Fruit fly (Drosophila melanogaster) whole organism, embryonic: ENCODE measurements around the gene Pka-C1.

Experiments used
- B-H1 ChIP-seq: fragments of 200-800 bp; sonication (Bioruptor generic); IDR thresholded peaks from 3 replicates; pipeline ENCODE4 v1.3.6; 2022; ENCODE audit warnings: missing biosample characterization, missing genetic modification characterization
- Blimp-1 ChIP-seq: fragments of 200-800 bp; sonication (Bioruptor generic); optimal IDR thresholded peaks from 3 replicates; lab custom pipeline; 2018; ENCODE audit warnings: missing biosample characterization, missing genetic modification characterization, mild to moderate bottlenecking, moderate library complexity, missing genetic modification reagents
- BtbVII ChIP-seq: fragments of 200-800 bp; sonication (Bioruptor generic); optimal IDR thresholded peaks from 3 replicates; lab custom pipeline; 2017; ENCODE audit warnings: missing biosample characterization, mild to moderate bottlenecking, missing genetic modification characterization
- CG11504 ChIP-seq: fragments of 200-800 bp; sonication (Bioruptor generic); optimal IDR thresholded peaks from 3 replicates; lab custom pipeline; 2019; ENCODE audit warnings: missing biosample characterization, mild to moderate bottlenecking, missing genetic modification characterization, moderate library complexity
- CG12769 ChIP-seq: fragments of 200-800 bp; sonication (Bioruptor generic); optimal IDR thresholded peaks from 2 replicates; lab custom pipeline; 2019; ENCODE audit warnings: missing biosample characterization, mild to moderate bottlenecking, missing genetic modification characterization, moderate library complexity
- CG15269 ChIP-seq: fragments of 200-800 bp; sonication (Bioruptor generic); optimal IDR thresholded peaks from 2 replicates; lab custom pipeline; 2018; ENCODE audit warnings: missing biosample characterization, mild to moderate bottlenecking, missing genetic modification characterization, moderate library complexity
- CG17359 ChIP-seq: fragments of 200-800 bp; sonication (Bioruptor generic); optimal IDR thresholded peaks from 3 replicates; lab custom pipeline; 2018; ENCODE audit warnings: missing biosample characterization, mild to moderate bottlenecking, missing genetic modification characterization, moderate library complexity
- CG17361 ChIP-seq: fragments of 200-800 bp; sonication (Bioruptor generic); IDR thresholded peaks from 3 replicates; pipeline ENCODE4 v1.3.6; 2022; ENCODE audit warnings: missing biosample characterization, missing genetic modification characterization
- CG18599 ChIP-seq: fragments of 200-800 bp; sonication (Bioruptor generic); optimal IDR thresholded peaks from 3 replicates; lab custom pipeline; 2017; ENCODE audit warnings: missing biosample characterization, missing genetic modification characterization, mild to moderate bottlenecking, moderate library complexity, missing genetic modification reagents
- CG2199 ChIP-seq: fragments of 200-800 bp; sonication (Bioruptor generic); IDR thresholded peaks from 3 replicates; pipeline ENCODE4 v1.3.6; 2022; ENCODE audit warnings: missing biosample characterization, missing genetic modification characterization
- CG2678 ChIP-seq: fragments of 200-800 bp; sonication (Bioruptor generic); optimal IDR thresholded peaks from 3 replicates; lab custom pipeline; 2019; ENCODE audit warnings: missing biosample characterization, mild to moderate bottlenecking, missing genetic modification characterization, moderate library complexity
- CG31441 ChIP-seq: fragments of 200-800 bp; sonication (Bioruptor generic); IDR thresholded peaks from 2 replicates; pipeline ENCODE4 v1.3.6; 2022; ENCODE audit warnings: missing biosample characterization, missing genetic modification characterization
- CG34224 ChIP-seq: fragments of 200-800 bp; sonication (Bioruptor generic); IDR thresholded peaks from 3 replicates; pipeline ENCODE4 v1.3.6; 2022; ENCODE audit warnings: missing biosample characterization, missing genetic modification characterization; ENCODE audit not compliant: partially characterized antibody
- CG4424 ChIP-seq: fragments of 200-800 bp; sonication (Bioruptor generic); optimal IDR thresholded peaks from 3 replicates; lab custom pipeline; 2016; ENCODE audit warnings: missing biosample characterization, missing genetic modification characterization
- CG8089 ChIP-seq: fragments of 200-800 bp; sonication (Bioruptor generic); optimal IDR thresholded peaks from 3 replicates; lab custom pipeline; 2016; ENCODE audit warnings: missing biosample characterization, missing genetic modification characterization
- Dip3 ChIP-seq: fragments of 200-800 bp; sonication (Bioruptor generic); optimal IDR thresholded peaks from 3 replicates; lab custom pipeline; 2016; ENCODE audit warnings: missing biosample characterization, missing genetic modification characterization
- Fer3 ChIP-seq: fragments of 200-800 bp; sonication (Bioruptor generic); optimal IDR thresholded peaks from 2 replicates; lab custom pipeline; 2018; ENCODE audit warnings: missing biosample characterization, mild to moderate bottlenecking, missing genetic modification characterization, moderate library complexity
- Med ChIP-seq: fragments of 200-800 bp; sonication (Bioruptor generic); peaks from one replicate; lab custom pipeline; 2016; ENCODE audit warnings: missing biosample characterization, missing genetic modification characterization, mild to moderate bottlenecking, inconsistent platforms, moderate library complexity
- Opbp ChIP-seq: fragments of 200-800 bp; sonication (Bioruptor generic); IDR thresholded peaks from 3 replicates; pipeline ENCODE4 v1.3.6; 2022; ENCODE audit warnings: missing biosample characterization, missing genetic modification characterization; ENCODE audit not compliant: partially characterized antibody
- PHDP ChIP-seq: fragments of 200-800 bp; sonication (Bioruptor generic); optimal IDR thresholded peaks from 3 replicates; lab custom pipeline; 2018; ENCODE audit warnings: missing biosample characterization, mild to moderate bottlenecking, missing genetic modification characterization, moderate library complexity
- Rfx ChIP-seq: fragments of 200-800 bp; sonication (Bioruptor generic); IDR thresholded peaks from 2 replicates; pipeline ENCODE4 v1.3.6; 2022; ENCODE audit warnings: missing biosample characterization, missing genetic modification characterization
- Scr ChIP-seq: fragments of 200-800 bp; sonication (Bioruptor generic); IDR thresholded peaks from 2 replicates; pipeline ENCODE4 v1.3.6; 2022; ENCODE audit warnings: missing biosample characterization, missing genetic modification characterization; ENCODE audit not compliant: partially characterized antibody
- Sox102F ChIP-seq: fragments of 200-800 bp; sonication (Bioruptor generic); optimal IDR thresholded peaks from 2 replicates; lab custom pipeline; 2018; ENCODE audit warnings: missing biosample characterization, mild to moderate bottlenecking, missing genetic modification characterization, moderate library complexity
- Xrp1 ChIP-seq: fragments of 200-800 bp; sonication (Bioruptor generic); IDR thresholded peaks from 2 replicates; pipeline ENCODE4 v1.3.6; 2022; ENCODE audit warnings: missing biosample characterization, missing genetic modification characterization
- abd-A ChIP-seq: fragments of 200-800 bp; sonication (Bioruptor generic); optimal IDR thresholded peaks from 3 replicates; lab custom pipeline; 2019; ENCODE audit warnings: missing biosample characterization, mild to moderate bottlenecking, missing genetic modification characterization, moderate library complexity
- aop ChIP-seq: fragments of 200-800 bp; sonication (Bioruptor generic); IDR thresholded peaks from 2 replicates; pipeline ENCODE4 v1.3.6; 2022; ENCODE audit warnings: missing biosample characterization, missing genetic modification characterization
- chif ChIP-seq, 2 experiments: fragments of 200-800 bp; sonication (Bioruptor generic); optimal IDR thresholded peaks; 3 replicates each; lab custom pipeline; 2016; ENCODE audit warnings: missing biosample characterization in 2 of 2, missing genetic modification characterization in 2 of 2
- dmrt99B ChIP-seq: fragments of 200-800 bp; sonication (Bioruptor generic); optimal IDR thresholded peaks from 2 replicates; lab custom pipeline; 2018; ENCODE audit warnings: missing biosample characterization, mild to moderate bottlenecking, missing genetic modification characterization, moderate library complexity
- dysf ChIP-seq: fragments of 200-800 bp; sonication (Bioruptor generic); IDR thresholded peaks from 3 replicates; pipeline ENCODE4 v1.3.6; 2022; ENCODE audit warnings: missing biosample characterization, missing genetic modification characterization
- eve ChIP-seq, 2 experiments: fragments of >200 bp; optimal IDR thresholded peaks; 2 replicates each; lab custom pipeline; 2017; ENCODE audit warnings: missing biosample characterization in 2 of 2, missing genetic modification characterization in 2 of 2
- exex ChIP-seq: fragments of 200-800 bp; sonication (Bioruptor generic); optimal IDR thresholded peaks from 4 replicates; lab custom pipeline; 2018; ENCODE audit warnings: missing biosample characterization, mild to moderate bottlenecking, missing genetic modification characterization, moderate library complexity
- fru ChIP-seq: fragments of >200 bp; optimal IDR thresholded peaks from 2 replicates; lab custom pipeline; 2017
- gem ChIP-seq: fragments of 200-800 bp; sonication (Bioruptor generic); optimal IDR thresholded peaks from 2 replicates; lab custom pipeline; 2019; ENCODE audit warnings: missing biosample characterization, mild to moderate bottlenecking, missing genetic modification characterization, moderate library complexity
- ken ChIP-seq: fragments of 200-800 bp; sonication (Bioruptor generic); IDR thresholded peaks from 3 replicates; pipeline ENCODE4 v1.3.6; 2022; ENCODE audit warnings: missing biosample characterization, missing genetic modification characterization
- lab ChIP-seq: fragments of 200-800 bp; sonication (Bioruptor generic); optimal IDR thresholded peaks from 3 replicates; lab custom pipeline; 2017; ENCODE audit warnings: missing biosample characterization, missing genetic modification characterization, mild to moderate bottlenecking, moderate library complexity, missing genetic modification reagents
- lmd ChIP-seq: fragments of 200-800 bp; sonication (Bioruptor generic); IDR thresholded peaks from 2 replicates; pipeline ENCODE4 v1.3.6; 2022; ENCODE audit warnings: missing biosample characterization, missing genetic modification characterization
- mld ChIP-seq: fragments of 200-800 bp; sonication (Bioruptor generic); IDR thresholded peaks from 3 replicates; pipeline ENCODE4 v1.3.6; 2022; ENCODE audit warnings: missing biosample characterization, missing genetic modification characterization; ENCODE audit not compliant: partially characterized antibody
- nerfin-1 ChIP-seq: fragments of 200-800 bp; sonication (Bioruptor generic); optimal IDR thresholded peaks from 3 replicates; lab custom pipeline; 2019; ENCODE audit warnings: missing biosample characterization, mild to moderate bottlenecking, missing genetic modification characterization, moderate library complexity
- nmo ChIP-seq: fragments of 200-800 bp; sonication (Bioruptor generic); optimal IDR thresholded peaks from 2 replicates; lab custom pipeline; 2018; ENCODE audit warnings: missing biosample characterization, mild to moderate bottlenecking, missing genetic modification characterization, moderate library complexity
- pros ChIP-seq: fragments of 200-800 bp; sonication (Bioruptor generic); optimal IDR thresholded peaks from 3 replicates; lab custom pipeline; 2019; ENCODE audit warnings: missing biosample characterization, mild to moderate bottlenecking, missing genetic modification characterization, moderate library complexity
- repo ChIP-seq: fragments of 200-800 bp; sonication (Bioruptor generic); optimal IDR thresholded peaks from 2 replicates; lab custom pipeline; 2016; ENCODE audit warnings: missing biosample characterization, missing genetic modification characterization
- sd ChIP-seq: fragments of 200-800 bp; sonication (Bioruptor generic); optimal IDR thresholded peaks from 3 replicates; lab custom pipeline; 2018; ENCODE audit warnings: missing biosample characterization, mild to moderate bottlenecking, missing genetic modification characterization, moderate library complexity
- sim ChIP-seq: fragments of 200-800 bp; sonication (Bioruptor generic); IDR thresholded peaks from 2 replicates; pipeline ENCODE4 v1.3.6; 2022; ENCODE audit warnings: missing biosample characterization, missing genetic modification characterization
- slbo ChIP-seq: fragments of 200-800 bp; sonication (Bioruptor generic); IDR thresholded peaks from 2 replicates; pipeline ENCODE4 v1.3.6; 2022; ENCODE audit warnings: missing biosample characterization, missing genetic modification characterization
- ttk ChIP-seq: fragments of 200-800 bp; sonication (Bioruptor generic); IDR thresholded peaks from 2 replicates; pipeline ENCODE4 v2.1.2; 2022; ENCODE audit warnings: missing biosample characterization, missing genetic modification characterization
- tup ChIP-seq: fragments of 200-800 bp; sonication (Bioruptor generic); optimal IDR thresholded peaks from 2 replicates; lab custom pipeline; 2016; ENCODE audit warnings: missing biosample characterization, mild to moderate bottlenecking, missing genetic modification characterization, moderate library complexity
- zfh1 ChIP-seq: fragments of 200-800 bp; sonication (Bioruptor generic); IDR thresholded peaks from 3 replicates; pipeline ENCODE4 v1.3.6; 2022; ENCODE audit warnings: missing biosample characterization, missing genetic modification characterization
- zfh2 ChIP-seq: fragments of 200-800 bp; sonication (Bioruptor generic); optimal IDR thresholded peaks from 2 replicates; lab custom pipeline; 2016; ENCODE audit warnings: missing biosample characterization, missing genetic modification characterization

Pka-C1 gene

DNA sequence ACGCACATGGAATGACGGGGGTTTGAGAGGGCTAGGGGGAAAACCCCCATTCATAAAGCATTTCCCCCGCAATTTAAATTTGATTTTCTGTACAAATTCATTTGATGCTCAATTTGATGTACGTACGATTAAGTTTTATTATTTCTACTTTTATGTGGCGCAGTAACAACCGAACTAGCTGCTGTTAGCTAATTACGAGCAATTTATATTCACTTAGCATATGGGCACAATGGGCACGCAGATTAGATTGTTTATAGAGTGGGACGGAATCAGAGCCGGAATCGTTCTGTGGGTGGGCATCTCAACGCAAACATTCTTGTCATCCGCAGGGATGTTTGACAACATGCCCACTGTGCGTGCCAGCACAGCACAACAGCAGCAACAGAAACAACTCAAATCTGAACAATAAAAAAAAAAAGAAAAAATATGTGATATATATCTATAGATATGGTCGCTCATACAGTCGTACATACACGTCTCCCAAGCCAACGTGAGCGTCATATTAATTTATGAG lies 28.1 kb downstream of the Pka-C1 start (continued):
- TF ChIP-seq exex (tag; lab: Kevin White, UChicago) (peak; percentile 37), BtbVII (GFP tag; lab: Kevin White, UChicago) (peak; percentile 16), CG12769 (tag; lab: Kevin White, UChicago) (peak; percentile 53), sd (tag; lab: Kevin White, UChicago) (peak; percentile 73), CG18599 (GFP tag; lab: Kevin White, UChicago) (peak; percentile 20), Med (GFP tag; lab: Kevin White, UChicago) (peak; percentile 65), repo (no peak), Fer3 (tag; lab: Kevin White, UChicago) (peak; percentile 0), zfh1 (0 out of 3 replicates have a peak, but pooled peaks have one; percentile 19), CG34224 (no peak), CG4424 (GFP tag; lab: Kevin White, UChicago) (no peak), abd-A (tag; lab: Kevin White, UChicago) (peak; percentile 44), Rfx (GFP tag; lab: Robert Waterston, UW) (peak; percentile 36; the same call in 1 of the 2 replicates)

DNA sequence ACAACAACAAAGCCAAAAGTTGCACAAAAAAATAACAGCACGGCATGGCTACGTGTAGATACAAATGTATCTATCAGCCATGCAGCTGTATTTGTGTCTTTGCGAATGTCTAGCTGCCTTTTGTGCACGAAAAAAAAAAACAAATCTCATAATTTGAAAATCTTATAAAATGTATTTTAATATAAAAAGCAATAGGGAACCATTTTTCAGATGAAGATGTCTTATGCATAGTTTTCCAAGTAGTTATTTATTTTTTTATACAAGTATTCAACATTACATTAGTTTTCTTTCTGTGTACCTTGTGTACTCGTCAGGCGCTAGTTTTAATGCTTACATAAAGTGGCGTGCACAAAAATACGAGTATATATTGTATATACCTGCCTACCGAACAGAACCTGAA lies 29.7 kb downstream of the Pka-C1 start:
- TF ChIP-seq sim (GFP tag; lab: Robert Waterston, UW) (no peak), slbo (GFP tag; lab: Robert Waterston, UW) (peak; percentile 57), ken (GFP tag; lab: Robert Waterston, UW) (no peak), CG2199 (no peak), ttk (0 out of 2 replicates have a peak, but pooled peaks have one; percentile 13), CG11504 (tag; lab: Kevin White, UChicago) (peak; percentile 47), Sox102F (GFP tag; lab: Kevin White, UChicago) (peak; percentile 7), aop (no peak), gem (tag; lab: Kevin White, UChicago) (peak; percentile 42), mld (GFP tag; lab: Robert Waterston, UW) (no peak), CG2678 (tag; lab: Kevin White, UChicago) (peak; percentile 44), CG17359 (peak; percentile 29), zfh2 (GFP tag; lab: Kevin White, UChicago) (no peak), lmd (GFP tag; lab: Robert Waterston, UW) (peak; percentile 39; the same call in 1 of the 2 replicates), Med (GFP tag; lab: Kevin White, UChicago) (no peak), Scr (GFP tag; lab: Robert Waterston, UW) (no peak), Blimp-1 (GFP tag; lab: Kevin White, UChicago) (peak; percentile 10), pros (no peak), PHDP (tag; lab: Kevin White, UChicago) (peak; percentile 5), CG8089 (GFP tag; lab: Kevin White, UChicago) (no peak), Xrp1 (GFP tag; lab: Robert Waterston, UW) (peak; percentile 42; the same call in 1 of the 2 replicates), nerfin-1 (no peak), CG17361 (GFP tag; lab: Robert Waterston, UW) (0 out of 3 replicates have a peak, but pooled peaks have one; percentile 35), eve (GFP tag; optimal IDR thresholded peaks at IDR 0.05; lab: Kevin White, UChicago) (peak in 1 of 2 experiments; percentile 43), chif (GFP tag; optimal IDR thresholded peaks at IDR 0.05; lab: Kevin White, UChicago) (no peak), Opbp (GFP tag; lab: Robert Waterston, UW) (no peak), tup (no peak), CG15269 (tag; lab: Kevin White, UChicago) (peak; percentile 10), Dip3 (GFP tag; lab: Kevin White, UChicago) (no peak), fru (lab: Kevin White, UChicago) (no peak), nmo (GFP tag; lab: Kevin White, UChicago) (peak; percentile 7), dysf (peak; percentile 55; the same call in 2 of the 3 replicates), CG31441 (GFP tag; lab: Robert Waterston, UW) (peak; percentile 37; the same call in 1 of the 2 replicates), B-H1 (GFP tag; lab: Robert Waterston, UW) (no peak), dmrt99B (tag; lab: Kevin White, UChicago) (peak; percentile 27), lab (GFP tag; lab: Kevin White, UChicago) (peak; percentile 50)
